Worm (Caenorhabditis elegans) whole organism, L1 larva: ENCODE measurements around the gene klp-13.

Experiments used
- ceh-90 ChIP-seq: sonication (generic microtip); optimal IDR thresholded peaks from 2 replicates; lab custom pipeline; 2016; ENCODE audit warnings: missing genetic modification characterization, missing compliant biosample characterization
- lin-13 ChIP-seq: fragments of 150-350 bp; optimal IDR thresholded peaks from 2 replicates; lab custom pipeline; 2014; ENCODE audit warnings: missing biosample characterization, missing genetic modification reagents, missing genetic modification characterization
- lin-39 ChIP-seq: fragments of 150-350 bp; optimal IDR thresholded peaks from 2 replicates; lab custom pipeline; 2014; ENCODE audit warnings: missing biosample characterization, missing genetic modification reagents, missing genetic modification characterization
- pag-3 ChIP-seq: sonication (generic microtip); optimal IDR thresholded peaks from 2 replicates; lab custom pipeline; 2017; ENCODE audit warnings: missing genetic modification characterization, mild to moderate bottlenecking, missing compliant biosample characterization, antibody characterized with exemption, borderline replicate concordance; ENCODE audit not compliant: insufficient read depth

DNA sequence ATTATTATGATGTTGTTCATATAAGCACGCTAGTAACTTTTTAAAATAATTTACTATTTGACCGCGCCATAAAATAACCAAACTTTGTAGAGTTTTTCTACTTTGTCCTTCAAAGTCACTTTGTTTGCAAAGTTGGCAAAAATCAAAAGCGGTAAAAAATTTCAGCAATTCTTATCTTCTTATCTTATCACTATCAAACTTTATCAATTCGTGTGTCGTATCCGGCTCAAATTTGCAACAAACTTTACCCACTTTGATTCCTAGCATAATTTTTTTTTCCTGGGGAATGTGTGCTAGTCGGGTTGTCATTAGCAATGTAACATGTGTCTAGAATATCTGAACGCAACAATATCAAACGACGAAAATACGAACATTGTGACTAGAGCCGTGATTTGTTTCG, 931 bp downstream of the klp-13 start:
- TF ChIP-seq pag-3 (tag; lab: Kevin White, UChicago) (no peak), lin-13 (no peak), ceh-90 (tag; lab: Kevin White, UChicago) (no peak), lin-39 (tag; lab: Kevin White, UChicago) (no peak)
